Worm (Caenorhabditis elegans): ENCODE results near the gene plx-1.

The plx-1 gene

DNA sequence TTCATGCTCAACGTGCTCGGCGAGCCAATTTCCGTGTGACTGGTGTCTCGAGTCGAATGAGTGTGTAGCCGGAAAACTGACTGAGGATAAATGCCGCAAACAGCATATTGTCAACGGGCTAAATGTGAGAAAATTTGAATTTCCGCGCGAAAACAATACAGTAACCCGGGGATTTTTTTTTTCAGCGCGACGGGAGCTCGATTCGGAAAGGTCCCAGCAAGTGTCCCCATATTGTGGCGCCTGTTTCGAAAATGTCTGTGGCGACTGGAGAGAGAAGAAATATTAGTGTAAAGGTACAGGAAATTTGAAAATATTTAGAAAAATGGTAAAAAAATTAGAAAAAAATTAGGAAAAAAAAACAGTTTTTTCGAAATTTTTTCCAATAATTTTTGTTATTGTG, 11.8 kb downstream of the plx-1 start:
- peak; percentile 95 for TF ChIP-seq aha-1 (tag)
- TF ChIP-seq snpc-1.2 (GFP tag; IDR thresholded peaks at IDR 0.05) = no peak

DNA sequence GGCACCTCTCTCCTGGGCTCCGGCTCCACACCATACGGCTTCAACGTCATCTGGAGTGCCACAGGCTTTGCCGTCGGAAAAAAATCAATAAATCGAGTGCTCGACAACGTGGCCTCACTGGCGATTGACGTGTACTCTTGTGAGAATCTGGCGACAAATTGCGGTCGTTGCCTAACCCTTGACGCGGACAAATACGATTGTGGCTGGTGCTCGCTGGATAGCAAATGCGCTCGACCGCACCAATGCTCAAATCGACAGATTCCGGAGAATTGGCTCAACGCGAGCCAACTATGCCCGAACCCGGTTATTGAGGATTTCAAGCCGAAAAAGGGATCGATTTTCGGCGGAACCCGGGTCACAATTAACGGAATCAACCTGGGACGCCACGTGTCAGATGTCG, 13.1 kb downstream of the plx-1 start:
- TF ChIP-seq set-16 (GFP tag; IDR thresholded peaks at IDR 0.05) (0 out of 2 replicates have a peak, but pooled peaks have one; percentile 19), D1046.2 (GFP tag; IDR thresholded peaks at IDR 0.05) (0 out of 2 replicates have a peak, but pooled peaks have one; percentile 51), ctbp-1 (GFP tag; IDR thresholded peaks at IDR 0.05) (no peak), spr-3 (GFP tag; optimal IDR thresholded peaks at IDR 0.05) (no peak)

DNA sequence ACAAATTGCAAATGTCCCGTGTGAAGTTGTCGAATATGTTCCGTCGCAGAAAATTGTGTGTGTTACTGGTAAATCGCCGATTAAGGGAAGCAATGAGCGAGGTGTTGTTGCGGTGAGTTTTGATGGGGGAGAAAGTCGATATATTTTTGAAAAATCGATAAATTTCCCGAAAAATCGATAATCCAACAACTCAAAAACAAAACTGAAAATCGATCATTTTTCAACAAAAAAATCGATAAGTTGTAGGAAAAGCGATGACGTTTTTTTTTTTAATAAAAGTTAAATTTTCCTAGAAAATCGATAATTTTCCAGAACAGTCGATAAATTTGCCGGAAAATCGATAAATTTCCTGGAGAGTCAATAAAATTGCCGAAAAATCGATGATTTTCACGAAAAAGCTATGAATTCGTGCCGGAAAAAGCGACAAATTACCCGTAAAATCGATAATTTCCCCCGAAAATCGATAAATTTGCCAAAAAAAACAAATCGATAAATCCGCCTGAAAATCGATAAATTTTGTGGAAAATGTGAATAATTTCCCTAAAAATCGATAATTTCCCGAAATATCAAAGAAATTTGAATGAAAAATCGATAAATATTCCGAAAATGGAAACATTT, 13.6 kb downstream of the plx-1 start:
- no peak for TF ChIP-seq dpl-1 (GFP tag; optimal IDR thresholded peaks at IDR 0.05)
- peak; percentile 90 for TF ChIP-seq ceh-28 (tag; optimal IDR thresholded peaks at IDR 0.05)

DNA sequence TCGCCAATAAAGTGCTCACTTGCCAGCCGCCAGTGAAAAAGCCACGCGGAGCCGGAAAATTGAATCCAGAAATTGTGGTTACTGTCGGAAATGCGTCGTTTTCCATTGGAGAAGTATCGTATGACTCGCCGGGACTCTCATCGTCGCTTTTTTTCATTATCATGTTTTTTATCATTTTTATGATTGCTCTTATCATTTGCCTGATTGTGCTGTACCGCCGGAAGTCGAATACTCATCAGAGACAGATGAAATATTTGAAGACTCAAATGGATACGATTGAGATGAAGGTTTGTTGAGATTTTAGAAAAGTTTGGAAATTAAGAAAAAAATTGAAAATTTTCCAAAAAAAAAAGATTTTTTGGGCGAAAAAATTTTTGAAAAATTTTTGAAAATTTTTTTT, 17.1 kb downstream of the plx-1 start:
- no peak for TF ChIP-seq lsy-2 (tag; optimal IDR thresholded peaks at IDR 0.05)
- TF ChIP-seq sdz-12 (GFP tag; optimal IDR thresholded peaks at IDR 0.05) = no peak
- peak; percentile 22 for TF ChIP-seq pqm-1 (tag; optimal IDR thresholded peaks at IDR 0.05)
- TF ChIP-seq php-3 (GFP tag; IDR thresholded peaks at IDR 0.05) = 0 out of 2 replicates have a peak, but pooled peaks have one; percentile 12
- no peak for TF ChIP-seq lin-1 (GFP tag; IDR thresholded peaks at IDR 0.05)
- peak; percentile 15 for TF ChIP-seq nhr-28 (tag; optimal IDR thresholded peaks at IDR 0.05)

DNA sequence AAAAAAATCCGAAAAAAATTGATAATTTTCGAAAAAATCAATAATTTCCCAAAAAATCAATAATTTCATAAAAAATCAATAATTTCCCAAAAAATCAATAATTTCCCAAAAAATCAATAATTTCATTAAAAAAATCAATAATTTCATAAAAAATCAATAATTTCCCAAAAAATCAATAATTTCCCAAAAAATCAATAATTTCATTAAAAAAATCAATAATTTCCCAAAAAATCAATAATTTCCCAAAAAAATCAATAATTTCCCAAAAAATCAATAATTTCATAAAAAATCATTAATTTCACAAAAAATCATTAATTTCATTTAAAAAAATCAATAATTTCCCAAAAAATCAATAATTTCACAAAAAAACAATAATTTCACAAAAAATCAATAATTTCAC, 18.5 kb downstream of the plx-1 start:
- TF ChIP-seq ceh-28 (tag; optimal IDR thresholded peaks at IDR 0.05) = peak; percentile 91
- TF ChIP-seq F44E2.7 (GFP tag; IDR thresholded peaks at IDR 0.05) = 0 out of 2 replicates have a peak, but pooled peaks have one; percentile 29

DNA sequence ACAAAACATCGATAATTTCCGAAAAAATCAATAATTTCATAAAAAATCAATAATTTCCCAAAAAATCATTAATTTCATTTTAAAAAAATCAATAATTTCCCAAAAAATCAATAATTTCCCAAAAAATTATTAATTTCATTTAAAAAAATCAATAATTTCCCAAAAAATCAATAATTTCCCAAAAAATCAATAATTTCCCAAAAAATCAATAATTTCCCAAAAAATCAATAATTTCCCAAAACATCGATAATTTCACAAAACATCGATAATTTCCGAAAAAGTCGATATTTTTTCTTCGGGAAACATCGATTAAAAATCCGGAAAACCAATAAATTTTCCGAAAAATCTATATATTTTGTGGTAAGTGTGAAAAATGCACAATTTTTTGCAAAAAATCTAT, 19.0 kb downstream of the plx-1 start:
- TF ChIP-seq ceh-28 (tag; optimal IDR thresholded peaks at IDR 0.05) = peak; percentile 74

DNA sequence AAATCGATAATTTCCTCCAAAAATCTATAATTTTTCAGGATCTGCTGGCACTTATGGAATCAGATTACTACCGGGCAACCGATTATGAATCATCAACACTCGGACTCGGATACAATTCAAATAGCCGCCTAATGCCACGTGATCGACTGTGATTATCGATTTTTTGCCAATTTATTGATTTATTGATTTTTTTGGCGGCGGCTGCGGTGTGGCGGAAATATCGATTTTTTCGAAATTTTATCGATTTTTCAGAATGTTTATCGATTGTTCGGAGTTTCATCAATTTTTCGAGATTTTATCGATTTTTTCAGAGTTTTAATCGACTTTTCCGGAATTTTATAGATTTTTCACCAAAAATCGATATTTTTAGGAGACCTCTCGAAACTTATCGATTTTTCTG, 24.2 kb downstream of the plx-1 start:
- TF ChIP-seq unc-130 (GFP tag; optimal IDR thresholded peaks at IDR 0.05) (no peak), hif-1 (tag; optimal IDR thresholded peaks at IDR 0.05) (no peak), ceh-28 (tag; optimal IDR thresholded peaks at IDR 0.05) (peak; percentile 100), lim-7 (GFP tag; IDR thresholded peaks at IDR 0.05) (no peak)

DNA sequence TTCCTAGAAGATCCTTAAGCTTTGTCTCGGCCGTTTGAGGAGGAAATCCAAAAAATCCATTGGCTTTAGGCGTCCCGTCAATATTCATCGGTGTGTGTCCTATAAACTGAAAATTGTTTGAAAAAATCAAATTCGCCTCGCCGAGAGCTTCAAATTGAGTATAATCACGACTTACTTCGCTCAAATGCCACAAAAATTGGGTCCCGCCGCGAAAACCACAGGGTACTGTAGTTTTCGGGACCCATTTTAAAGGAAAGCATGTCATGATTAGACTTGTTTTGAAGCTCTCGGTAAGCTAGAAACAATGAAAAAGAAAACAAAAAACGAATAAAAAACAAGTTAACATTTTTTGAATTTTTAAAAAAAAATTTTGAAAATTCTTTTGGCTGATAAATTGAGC, 31.0 kb downstream of the plx-1 start, which contains the start of gene egrh-2:
TSS of gene egrh-2 (minus strand) at position 101 of the 400 bp plus-strand sequence.
- TF ChIP-seq dve-1 (tag; optimal IDR thresholded peaks at IDR 0.05; ENCODE audit: insufficient read depth) = no peak
- TF ChIP-seq aha-1 (tag) = peak; percentile 41

DNA sequence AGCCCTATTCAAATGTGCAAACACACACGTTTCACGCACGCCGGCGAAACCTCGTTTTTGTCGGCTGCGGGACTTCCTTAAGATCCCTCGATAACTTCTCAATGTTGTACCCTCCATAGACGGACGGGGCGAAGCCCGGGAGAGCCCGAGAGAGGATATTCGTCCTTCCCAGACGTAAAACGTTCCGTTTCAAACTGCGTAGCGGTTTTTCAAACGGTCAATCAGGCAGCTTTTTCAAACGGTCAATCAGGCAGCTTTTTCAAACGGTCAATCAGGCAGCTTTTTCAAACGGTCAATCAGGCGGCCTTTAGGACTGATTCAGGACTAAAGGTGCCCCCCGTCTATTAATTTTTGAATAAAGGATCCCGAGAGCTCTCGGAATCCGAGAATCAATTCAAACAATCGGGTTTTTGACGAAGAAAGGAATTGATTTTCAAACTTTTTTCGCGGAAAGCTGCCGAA, 31.9 kb downstream of the plx-1 start:
- no peak for TF ChIP-seq nhr-10 (tag; optimal IDR thresholded peaks at IDR 0.05)
- peak; percentile 35 for TF ChIP-seq dve-1 (tag; optimal IDR thresholded peaks at IDR 0.05; ENCODE audit: insufficient read depth)
- TF ChIP-seq hlh-11 (tag; optimal IDR thresholded peaks at IDR 0.05) = peak; percentile 29
- TF ChIP-seq dmd-9 (GFP tag; IDR thresholded peaks at IDR 0.05) = peak; percentile 53; the same call in 1 of the 2 replicates
- TF ChIP-seq nhr-28 (tag; optimal IDR thresholded peaks at IDR 0.05) = no peak
- no peak for TF ChIP-seq lin-15B (tag; optimal IDR thresholded peaks at IDR 0.05)
- TF ChIP-seq ces-1 (GFP tag; optimal IDR thresholded peaks at IDR 0.05) = no peak
- TF ChIP-seq duxl-1 (tag; optimal IDR thresholded peaks at IDR 0.05; ENCODE audit: poor library complexity) = peak; percentile 27
- no peak for TF ChIP-seq ZK546.5 (tag; optimal IDR thresholded peaks at IDR 0.05)
- no peak for TF ChIP-seq egl-27 (tag; optimal IDR thresholded peaks at IDR 0.05)
- TF ChIP-seq lin-39 (tag; optimal IDR thresholded peaks at IDR 0.05) = no peak
- TF ChIP-seq pha-4 (GFP tag; IDR thresholded peaks at IDR 0.05) = 0 out of 2 replicates have a peak, but pooled peaks have one; percentile 45
- TF ChIP-seq pha-4 (tag; optimal IDR thresholded peaks at IDR 0.05) = no peak
- peak; percentile 79 for TF ChIP-seq snpc-4 (tag; optimal IDR thresholded peaks at IDR 0.05)
- TF ChIP-seq cey-2 (tag; optimal IDR thresholded peaks at IDR 0.05; ENCODE audit: borderline replicate concordance, insufficient read depth) = no peak
- TF ChIP-seq ceh-32 (tag; optimal IDR thresholded peaks at IDR 0.05; ENCODE audit: poor library complexity) = no peak
- TF ChIP-seq lsy-2 (tag; optimal IDR thresholded peaks at IDR 0.05) = peak in 1 of 2 experiments; percentile 20
- TF ChIP-seq F37D6.2 (tag; optimal IDR thresholded peaks at IDR 0.05) = no peak
- TF ChIP-seq snpc-1.2 (GFP tag; IDR thresholded peaks at IDR 0.05) = peak; percentile 74

Data from whole organism, L4 larva.